Fruit fly (Drosophila melanogaster) whole organism, embryonic: ENCODE results near the gene Cyp12a4.

Source experiments
- ATbp ChIP-seq: fragments of 200-800 bp; sonication (Bioruptor generic); optimal IDR thresholded peaks from 2 replicates; lab custom pipeline; 2017; ENCODE audit warnings: missing biosample characterization, mild to moderate bottlenecking, missing genetic modification characterization, missing genetic modification reagents
- Antp ChIP-seq: fragments of 200-800 bp; sonication (Bioruptor generic); optimal IDR thresholded peaks from 3 replicates; lab custom pipeline; 2016; ENCODE audit warnings: missing biosample characterization, missing genetic modification characterization
- Awh ChIP-seq: fragments of 200-800 bp; sonication (Bioruptor generic); IDR thresholded peaks from 2 replicates; pipeline ENCODE4, ENCODE4 v1.3.6; 2022; ENCODE audit warnings: missing biosample characterization, missing genetic modification characterization
- CG10209 ChIP-seq: fragments of 200-800 bp; sonication (Bioruptor generic); optimal IDR thresholded peaks from 3 replicates; lab custom pipeline; 2017; ENCODE audit warnings: missing biosample characterization, mild to moderate bottlenecking, missing genetic modification characterization, missing genetic modification reagents
- CG10267 ChIP-seq: fragments of 200-800 bp; sonication (Bioruptor generic); optimal IDR thresholded peaks from 2 replicates; lab custom pipeline; 2018; ENCODE audit warnings: missing biosample characterization, mild to moderate bottlenecking, missing genetic modification characterization, moderate library complexity
- CG11504 ChIP-seq: fragments of 200-800 bp; sonication (Bioruptor generic); optimal IDR thresholded peaks from 3 replicates; lab custom pipeline; 2019; ENCODE audit warnings: missing biosample characterization, mild to moderate bottlenecking, missing genetic modification characterization, moderate library complexity
- CG11696 ChIP-seq: fragments of 200-800 bp; sonication (Bioruptor generic); IDR thresholded peaks from 2 replicates; pipeline ENCODE4 v1.3.6; 2022; ENCODE audit warnings: missing biosample characterization, missing genetic modification characterization
- CG14710 ChIP-seq: fragments of 200-800 bp; sonication (Bioruptor generic); optimal IDR thresholded peaks from 3 replicates; lab custom pipeline; 2019; ENCODE audit warnings: missing biosample characterization, mild to moderate bottlenecking, missing genetic modification characterization, moderate library complexity
- CG15601 ChIP-seq: fragments of 200-800 bp; sonication (Bioruptor generic); optimal IDR thresholded peaks from 3 replicates; lab custom pipeline; 2019; ENCODE audit warnings: missing biosample characterization, mild to moderate bottlenecking, missing genetic modification characterization, moderate library complexity
- CG1603 ChIP-seq: fragments of 200-800 bp; sonication (Bioruptor generic); optimal IDR thresholded peaks from 2 replicates; lab custom pipeline; 2019; ENCODE audit warnings: missing biosample characterization, mild to moderate bottlenecking, missing genetic modification characterization, moderate library complexity
- CG16815 ChIP-seq: fragments of 200-800 bp; sonication (Bioruptor generic); optimal IDR thresholded peaks from 3 replicates; lab custom pipeline; 2017; ENCODE audit warnings: missing biosample characterization, mild to moderate bottlenecking, missing genetic modification characterization
- CG17328 ChIP-seq: fragments of 200-800 bp; sonication (Bioruptor generic); IDR thresholded peaks from 2 replicates; pipeline ENCODE4 v1.3.6; 2022; ENCODE audit warnings: missing biosample characterization, missing genetic modification characterization
- CG17359 ChIP-seq: fragments of 200-800 bp; sonication (Bioruptor generic); optimal IDR thresholded peaks from 3 replicates; lab custom pipeline; 2018; ENCODE audit warnings: missing biosample characterization, mild to moderate bottlenecking, missing genetic modification characterization, moderate library complexity
- CG17361 ChIP-seq: fragments of 200-800 bp; sonication (Bioruptor generic); IDR thresholded peaks from 3 replicates; pipeline ENCODE4 v1.3.6; 2022; ENCODE audit warnings: missing biosample characterization, missing genetic modification characterization
- CG17829 ChIP-seq: fragments of 200-800 bp; optimal IDR thresholded peaks from 2 replicates; lab custom pipeline; 2019; ENCODE audit warnings: missing biosample characterization, mild to moderate bottlenecking, missing genetic modification characterization, moderate library complexity
- CG2129 ChIP-seq: fragments of 200-800 bp; sonication (Bioruptor generic); IDR thresholded peaks from 2 replicates; pipeline ENCODE4 v1.3.6; 2022; ENCODE audit warnings: missing biosample characterization, missing genetic modification characterization; ENCODE audit not compliant: partially characterized antibody
- CG2712 ChIP-seq: fragments of 200-800 bp; optimal IDR thresholded peaks from 3 replicates; lab custom pipeline; 2019; ENCODE audit warnings: missing biosample characterization, mild to moderate bottlenecking, missing genetic modification characterization, moderate library complexity
- CG2875 ChIP-seq: fragments of 200-800 bp; sonication (Bioruptor generic); optimal IDR thresholded peaks from 2 replicates; lab custom pipeline; 2017; ENCODE audit warnings: missing biosample characterization, mild to moderate bottlenecking, missing genetic modification characterization, missing genetic modification reagents
- CG31441 ChIP-seq: fragments of 200-800 bp; sonication (Bioruptor generic); IDR thresholded peaks from 2 replicates; pipeline ENCODE4 v1.3.6; 2022; ENCODE audit warnings: missing biosample characterization, missing genetic modification characterization
- CG4424 ChIP-seq: fragments of 200-800 bp; sonication (Bioruptor generic); optimal IDR thresholded peaks from 3 replicates; lab custom pipeline; 2016; ENCODE audit warnings: missing biosample characterization, missing genetic modification characterization
- CG6254 ChIP-seq: fragments of 200-800 bp; sonication (Bioruptor generic); optimal IDR thresholded peaks from 3 replicates; lab custom pipeline; 2017; ENCODE audit warnings: mild to moderate bottlenecking, missing biosample characterization, missing genetic modification reagents, missing genetic modification characterization
- CG7839 ChIP-seq: fragments of 200-800 bp; sonication (Bioruptor generic); optimal IDR thresholded peaks from 3 replicates; lab custom pipeline; 2018; ENCODE audit warnings: missing biosample characterization, mild to moderate bottlenecking, missing genetic modification characterization, moderate library complexity
- CG8290 ChIP-seq, 3 experiments: fragments of 200-800 bp; sonication (Bioruptor generic); optimal IDR thresholded peaks; 2 replicates each; lab custom pipeline; 2016 to 2019; ENCODE audit warnings: missing biosample characterization in 3 of 3, missing genetic modification characterization in 3 of 3, mild to moderate bottlenecking in 2 of 3, moderate library complexity in 1 of 3
- Chrac-16 ChIP-seq: fragments of 200-800 bp; sonication (Bioruptor generic); optimal IDR thresholded peaks from 3 replicates; lab custom pipeline; 2016; ENCODE audit warnings: missing biosample characterization, missing genetic modification characterization
- D19A ChIP-seq: fragments of 200-800 bp; optimal IDR thresholded peaks from 3 replicates; lab custom pipeline; 2019; ENCODE audit warnings: missing biosample characterization, mild to moderate bottlenecking, missing genetic modification characterization, moderate library complexity
- Ets65A ChIP-seq: fragments of 200-800 bp; sonication (Bioruptor generic); peaks from one replicate; lab custom pipeline; 2016; ENCODE audit warnings: missing biosample characterization, missing genetic modification characterization
- Hr78 ChIP-seq, 2 experiments: fragments of 200-800 bp in 1 of 2; fragments of >200 bp in 1 of 2; sonication (Bioruptor generic) in 1 of 2; optimal IDR thresholded peaks; 2 replicates each; lab custom pipeline; 2017 to 2019; ENCODE audit warnings: missing biosample characterization in 2 of 2, missing genetic modification characterization in 2 of 2, mild to moderate bottlenecking in 1 of 2, moderate library complexity in 1 of 2
- Sox102F ChIP-seq: fragments of 200-800 bp; sonication (Bioruptor generic); optimal IDR thresholded peaks from 2 replicates; lab custom pipeline; 2018; ENCODE audit warnings: missing biosample characterization, mild to moderate bottlenecking, missing genetic modification characterization, moderate library complexity
- Sry-δ ChIP-seq: fragments of 200-800 bp; sonication (Bioruptor generic); optimal IDR thresholded peaks from 2 replicates; lab custom pipeline; 2016; ENCODE audit warnings: missing biosample characterization, missing genetic modification characterization
- Ssrp ChIP-seq: fragments of 200-800 bp; sonication (Bioruptor generic); optimal IDR thresholded peaks from 2 replicates; lab custom pipeline; 2018; ENCODE audit warnings: missing biosample characterization, mild to moderate bottlenecking, missing genetic modification characterization, moderate library complexity
- Xrp1 ChIP-seq: fragments of 200-800 bp; sonication (Bioruptor generic); IDR thresholded peaks from 2 replicates; pipeline ENCODE4 v1.3.6; 2022; ENCODE audit warnings: missing biosample characterization, missing genetic modification characterization
- bsh ChIP-seq, 2 experiments: fragments of 200-800 bp; sonication (Bioruptor generic); optimal IDR thresholded peaks; 2 replicates each; lab custom pipeline; 2017 to 2018; ENCODE audit warnings: mild to moderate bottlenecking in 2 of 2, missing biosample characterization in 2 of 2, missing genetic modification characterization in 2 of 2, moderate library complexity in 1 of 2
- chm ChIP-seq: fragments of 200-800 bp; sonication (Bioruptor generic); IDR thresholded peaks from 2 replicates; pipeline ENCODE4 v1.3.6; 2022; ENCODE audit warnings: missing biosample characterization, missing genetic modification characterization
- dati ChIP-seq: fragments of 200-800 bp; sonication (Bioruptor generic); IDR thresholded peaks from 2 replicates; pipeline ENCODE4 v1.3.6; 2022; ENCODE audit warnings: missing biosample characterization, missing genetic modification characterization
- hbn ChIP-seq: fragments of 200-800 bp; sonication (Bioruptor generic); IDR thresholded peaks from 2 replicates; pipeline ENCODE4 v1.3.6; 2022; ENCODE audit warnings: missing biosample characterization, missing genetic modification characterization; ENCODE audit not compliant: partially characterized antibody
- ken ChIP-seq: fragments of 200-800 bp; sonication (Bioruptor generic); IDR thresholded peaks from 3 replicates; pipeline ENCODE4 v1.3.6; 2022; ENCODE audit warnings: missing biosample characterization, missing genetic modification characterization
- lola ChIP-seq, 3 experiments: fragments of >200 bp in 2 of 3; fragments of 200-800 bp in 1 of 3; sonication (Bioruptor generic) in 1 of 3; optimal IDR thresholded peaks; 2 replicates each; lab custom pipeline; 2017 to 2019; ENCODE audit warnings: missing biosample characterization in 3 of 3, missing genetic modification characterization in 3 of 3, mild to moderate bottlenecking in 1 of 3, moderate library complexity in 1 of 3
- nom ChIP-seq: fragments of 200-800 bp; sonication (Bioruptor generic); optimal IDR thresholded peaks from 2 replicates; lab custom pipeline; 2017; ENCODE audit warnings: missing biosample characterization, missing genetic modification characterization, mild to moderate bottlenecking, moderate library complexity, missing genetic modification reagents
- pnt ChIP-seq: fragments of 200-800 bp; sonication (Bioruptor generic); optimal IDR thresholded peaks from 3 replicates; lab custom pipeline; 2016; ENCODE audit warnings: missing biosample characterization, missing genetic modification characterization
- sens ChIP-seq: fragments of 200-800 bp; sonication (Bioruptor generic); peaks from one replicate; lab custom pipeline; 2016; ENCODE audit warnings: missing biosample characterization, missing genetic modification characterization
- sim ChIP-seq: fragments of 200-800 bp; sonication (Bioruptor generic); IDR thresholded peaks from 2 replicates; pipeline ENCODE4 v1.3.6; 2022; ENCODE audit warnings: missing biosample characterization, missing genetic modification characterization
- slbo ChIP-seq: fragments of 200-800 bp; sonication (Bioruptor generic); IDR thresholded peaks from 2 replicates; pipeline ENCODE4 v1.3.6; 2022; ENCODE audit warnings: missing biosample characterization, missing genetic modification characterization
- vvl ChIP-seq: fragments of 200-800 bp; sonication (Bioruptor generic); IDR thresholded peaks from 2 replicates; pipeline ENCODE4 v1.3.6; 2022; ENCODE audit warnings: missing biosample characterization, missing genetic modification characterization

The Cyp12a4 gene

DNA sequence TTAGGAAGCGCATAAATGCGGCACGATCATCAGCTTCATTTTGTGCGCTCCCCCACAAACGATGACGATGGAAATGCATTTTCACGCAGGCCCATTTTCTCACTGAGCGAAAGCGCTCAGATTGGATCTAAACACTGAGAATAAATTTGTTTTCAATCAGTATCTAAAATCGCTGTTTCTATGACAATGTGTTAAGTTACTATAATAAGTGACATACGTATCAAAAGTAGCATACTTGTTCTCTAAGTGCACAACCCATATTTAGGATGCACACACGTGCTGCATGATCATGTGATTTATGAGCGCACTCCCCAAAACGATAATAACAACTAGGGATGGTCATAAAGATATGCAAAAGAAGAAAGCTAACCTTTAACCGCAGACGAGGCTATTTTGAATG lies 26.8 kb upstream of the Cyp12a4 start (continued):
- peak in 1 of 3 experiments; percentile 45 for TF ChIP-seq lola (GFP tag; optimal IDR thresholded peaks at IDR 0.05; lab: Kevin White, UChicago)
- TF ChIP-seq sim (GFP tag; lab: Robert Waterston, UW), result 0 out of 2 replicates have a peak, but pooled peaks have one; percentile 27
- TF ChIP-seq CG4424 (GFP tag; lab: Kevin White, UChicago), result peak; percentile 13
- 0 out of 2 replicates have a peak, but pooled peaks have one; percentile 39 for TF ChIP-seq CG17328
- TF ChIP-seq CG17829 (tag; lab: Kevin White, UChicago), result peak; percentile 39
- peak in 1 of 2 experiments; percentile 71 for TF ChIP-seq bsh (GFP tag; optimal IDR thresholded peaks at IDR 0.05; lab: Kevin White, UChicago)
- TF ChIP-seq nom, result no peak
- peak; percentile 29 for TF ChIP-seq CG14710 (tag; lab: Kevin White, UChicago)
- TF ChIP-seq CG17359 (tag; lab: Kevin White, UChicago), result peak; percentile 4
- TF ChIP-seq Ssrp (tag; lab: Kevin White, UChicago), result peak; percentile 23
- TF ChIP-seq Hr78 (GFP tag; optimal IDR thresholded peaks at IDR 0.05; lab: Kevin White, UChicago), result peak in 1 of 2 experiments; percentile 10
- 0 out of 2 replicates have a peak, but pooled peaks have one; percentile 12 for TF ChIP-seq CG11696 (GFP tag; lab: Robert Waterston, UW)
- peak; percentile 53 for TF ChIP-seq CG15601
- TF ChIP-seq chm, result peak; percentile 60
- TF ChIP-seq Chrac-16, result peak; percentile 25
- peak; percentile 43 for TF ChIP-seq D19A (tag; lab: Kevin White, UChicago)
- TF ChIP-seq CG10267, result peak; percentile 15
- peak; percentile 8 for TF ChIP-seq Sox102F (GFP tag; lab: Kevin White, UChicago)
- TF ChIP-seq CG2712 (tag; lab: Kevin White, UChicago), result peak; percentile 60
- TF ChIP-seq CG2875, result peak; percentile 16
- peak; percentile 5 for TF ChIP-seq Antp (GFP tag; lab: Kevin White, UChicago)
- no peak for TF ChIP-seq hbn (GFP tag; lab: Robert Waterston, UW)
- TF ChIP-seq CG31441, result peak; percentile 45; the same call in 1 of the 2 replicates
- no peak for TF ChIP-seq Sry-δ (GFP tag; lab: Kevin White, UChicago)
- peak; percentile 52 for TF ChIP-seq CG1603
- TF ChIP-seq CG10209, result peak; percentile 17
- TF ChIP-seq slbo (GFP tag; lab: Robert Waterston, UW), result 0 out of 2 replicates have a peak, but pooled peaks have one; percentile 4
- peak; percentile 37 for TF ChIP-seq CG6254 (GFP tag; lab: Kevin White, UChicago)
- TF ChIP-seq sens (GFP tag; lab: Kevin White, UChicago), result peak; percentile 83
- peak; percentile 57 for TF ChIP-seq Xrp1 (GFP tag; lab: Robert Waterston, UW)
- TF ChIP-seq CG17361, result 0 out of 3 replicates have a peak, but pooled peaks have one; percentile 42
- peak; percentile 19 for TF ChIP-seq Ets65A (GFP tag; lab: Kevin White, UChicago)
- peak; percentile 2 for TF ChIP-seq CG11504 (tag; lab: Kevin White, UChicago)
- no peak for TF ChIP-seq CG2129
- TF ChIP-seq Awh (GFP tag; lab: Robert Waterston, UW), result 0 out of 2 replicates have a peak, but pooled peaks have one; percentile 14
- TF ChIP-seq CG7839 (tag; lab: Kevin White, UChicago), result peak; percentile 11
- TF ChIP-seq CG16815 (GFP tag; lab: Kevin White, UChicago), result no peak
- TF ChIP-seq ATbp (GFP tag; lab: Kevin White, UChicago), result peak; percentile 23
- peak; percentile 40; the same call in 1 of the 2 replicates for TF ChIP-seq vvl
- TF ChIP-seq pnt (GFP tag; lab: Kevin White, UChicago), result peak; percentile 13
- TF ChIP-seq CG8290 (GFP tag; optimal IDR thresholded peaks at IDR 0.05; lab: Kevin White, UChicago), result peak; percentile 1
- TF ChIP-seq CG8290 (tag; optimal IDR thresholded peaks at IDR 0.05; lab: Kevin White, UChicago), result no peak
- 0 out of 3 replicates have a peak, but pooled peaks have one; percentile 36 for TF ChIP-seq ken (GFP tag; lab: Robert Waterston, UW)
- no peak for TF ChIP-seq dati (GFP tag; lab: Robert Waterston, UW)
